Worm (Caenorhabditis elegans) whole organism, L4 larva: ENCODE results near the gene K09D9.14.
A peak's percentile ranks its signal among the peaks of the same experiment; 100 is the strongest.

Experiments used
- T20F7.1 ChIP-seq: fragments of 200-800 bp; sonication (Bioruptor generic); optimal IDR thresholded peaks from 2 replicates; lab custom pipeline; 2018; ENCODE audit warnings: mild to moderate bottlenecking, missing genetic modification characterization, missing compliant biosample characterization
- T26A8.4 ChIP-seq: fragments of 200-800 bp; sonication (Bioruptor generic); IDR thresholded peaks from 2 replicates; pipeline ENCODE4 v1.3.6; 2022; ENCODE audit warnings: missing genetic modification characterization, missing compliant biosample characterization
- Y48G9A.11 ChIP-seq: fragments of 200-800 bp; sonication (Bioruptor generic); IDR thresholded peaks from 2 replicates; pipeline ENCODE4 v1.3.6; 2022; ENCODE audit warnings: missing genetic modification reagents, missing genetic modification characterization, missing compliant biosample characterization
- Y75B8A.6 ChIP-seq: fragments of 200-800 bp; sonication (Bioruptor generic); IDR thresholded peaks from 2 replicates; pipeline ENCODE4 v1.3.6; 2022; ENCODE audit warnings: missing genetic modification reagents, missing genetic modification characterization, missing compliant biosample characterization
- ZK337.2 ChIP-seq: fragments of 200-800 bp; sonication (Bioruptor generic); IDR thresholded peaks from 2 replicates; pipeline ENCODE4 v1.3.6; 2022; ENCODE audit warnings: missing genetic modification reagents, missing genetic modification characterization, missing compliant biosample characterization
- aha-1 ChIP-seq: fragments of 150-350 bp; peaks from one replicate; lab custom pipeline; 2014; ENCODE audit warnings: missing biosample characterization, missing genetic modification characterization
- attf-4 ChIP-seq: sonication (generic microtip); optimal IDR thresholded peaks from 3 replicates; lab custom pipeline; 2017; ENCODE audit warnings: missing biosample characterization, missing genetic modification characterization
- ceh-32 ChIP-seq: sonication (generic microtip); optimal IDR thresholded peaks from 2 replicates; lab custom pipeline; 2016; ENCODE audit warnings: mild to moderate bottlenecking, missing genetic modification characterization, missing compliant biosample characterization; ENCODE audit not compliant: poor library complexity
- ceh-44 ChIP-seq: fragments of 200-800 bp; sonication (Bioruptor generic); IDR thresholded peaks from 2 replicates; pipeline ENCODE4 v1.3.6; 2022; ENCODE audit warnings: missing genetic modification reagents, missing genetic modification characterization, missing compliant biosample characterization
- ceh-82 ChIP-seq: sonication (generic microtip); optimal IDR thresholded peaks from 2 replicates; lab custom pipeline; 2017; ENCODE audit warnings: missing biosample characterization, missing genetic modification characterization
- daf-19 ChIP-seq: fragments of 200-800 bp; sonication (Bioruptor generic); conservative IDR thresholded peaks from 2 replicates; pipeline ENCODE4 v1.3.6; 2022; ENCODE audit warnings: missing genetic modification characterization, missing compliant biosample characterization
- daf-8 ChIP-seq: fragments of 200-800 bp; sonication (Bioruptor generic); IDR thresholded peaks from 2 replicates; pipeline ENCODE4 v1.3.6; 2022; ENCODE audit warnings: missing genetic modification characterization, missing compliant biosample characterization
- dmd-9 ChIP-seq: fragments of 200-800 bp; sonication (Bioruptor generic); IDR thresholded peaks from 2 replicates; pipeline ENCODE4 v1.3.6; 2022; ENCODE audit warnings: missing genetic modification reagents, missing genetic modification characterization, missing compliant biosample characterization
- egl-27 ChIP-seq: sonication (generic microtip); optimal IDR thresholded peaks from 3 replicates; lab custom pipeline; 2017; ENCODE audit warnings: missing biosample characterization, missing genetic modification reagents, missing genetic modification characterization
- egl-43 ChIP-seq: fragments of 200-800 bp; sonication (Bioruptor generic); IDR thresholded peaks from 2 replicates; pipeline ENCODE4 v1.3.6; 2022; ENCODE audit warnings: missing genetic modification reagents, missing genetic modification characterization, missing compliant biosample characterization
- fos-1 ChIP-seq: fragments of 150-350 bp; optimal IDR thresholded peaks from 2 replicates; lab custom pipeline; 2014; ENCODE audit warnings: missing biosample characterization, missing genetic modification characterization
- gei-8 ChIP-seq: fragments of 200-800 bp; sonication (Bioruptor generic); optimal IDR thresholded peaks from 2 replicates; lab custom pipeline; 2018; ENCODE audit warnings: mild to moderate bottlenecking, missing genetic modification characterization, missing compliant biosample characterization
- jun-1 ChIP-seq: fragments of 150-350 bp; optimal IDR thresholded peaks from 2 replicates; lab custom pipeline; 2014; ENCODE audit warnings: missing biosample characterization, missing genetic modification reagents, missing genetic modification characterization
- lin-15B ChIP-seq: fragments of 150-350 bp; sonication (generic microtip); optimal IDR thresholded peaks from 3 replicates; lab custom pipeline; 2014; ENCODE audit warnings: missing biosample characterization, missing genetic modification characterization
- lin-29 ChIP-seq: fragments of 200-800 bp; sonication (Bioruptor generic); IDR thresholded peaks from 2 replicates; pipeline ENCODE4 v1.3.6; 2022; ENCODE audit warnings: missing genetic modification reagents, missing genetic modification characterization, missing compliant biosample characterization
- lin-39 ChIP-seq: fragments of 150-350 bp; optimal IDR thresholded peaks from 2 replicates; lab custom pipeline; 2014; ENCODE audit warnings: missing biosample characterization, missing genetic modification reagents, missing genetic modification characterization
- mdt-29 ChIP-seq: fragments of 200-800 bp; sonication (Bioruptor generic); IDR thresholded peaks from 2 replicates; pipeline ENCODE4 v1.3.6; 2022; ENCODE audit warnings: missing genetic modification reagents, missing genetic modification characterization, missing compliant biosample characterization
- mep-1 ChIP-seq: fragments of 150-350 bp; sonication (generic microtip); optimal IDR thresholded peaks from 3 replicates; lab custom pipeline; 2014; ENCODE audit warnings: missing biosample characterization, missing genetic modification characterization
- nhr-10 ChIP-seq: fragments of 150-350 bp; optimal IDR thresholded peaks from 2 replicates; lab custom pipeline; 2014; ENCODE audit warnings: missing biosample characterization, missing genetic modification characterization
- nhr-237 ChIP-seq: sonication (generic microtip); optimal IDR thresholded peaks from 2 replicates; lab custom pipeline; 2017; ENCODE audit warnings: missing biosample characterization, missing genetic modification characterization
- nhr-25 ChIP-seq: sonication (generic microtip); optimal IDR thresholded peaks from 2 replicates; lab custom pipeline; 2017; ENCODE audit warnings: missing genetic modification characterization, mild to moderate bottlenecking, missing compliant biosample characterization, antibody characterized with exemption, moderate library complexity, borderline replicate concordance; ENCODE audit not compliant: insufficient read depth
- nhr-48 ChIP-seq: sonication (generic microtip); optimal IDR thresholded peaks from 2 replicates; lab custom pipeline; 2016; ENCODE audit warnings: mild to moderate bottlenecking, missing genetic modification characterization, missing compliant biosample characterization
- pha-4 ChIP-seq, 2 experiments: fragments of 150-350 bp in 1 of 2; fragments of 200-800 bp in 1 of 2; sonication (Bioruptor generic) in 1 of 2; IDR thresholded peaks in 1 of 2; optimal IDR thresholded peaks in 1 of 2; 2 replicates each; pipeline versions ENCODE4 v1.3.6 to Lab custom; 2014 to 2022; ENCODE audit warnings: missing genetic modification characterization in 2 of 2, missing genetic modification reagents in 2 of 2, missing biosample characterization in 1 of 2, missing compliant biosample characterization in 1 of 2
- pqm-1 ChIP-seq: sonication (generic microtip); optimal IDR thresholded peaks from 2 replicates; lab custom pipeline; 2017; ENCODE audit warnings: missing biosample characterization, missing genetic modification characterization
- skn-1 ChIP-seq: fragments of 150-350 bp; optimal IDR thresholded peaks from 2 replicates; lab custom pipeline; 2014; ENCODE audit warnings: missing biosample characterization, missing genetic modification characterization
- tra-1 ChIP-seq: fragments of 200-800 bp; sonication (Bioruptor generic); IDR thresholded peaks from 2 replicates; pipeline ENCODE4 v1.3.6; 2022; ENCODE audit warnings: missing genetic modification reagents, missing genetic modification characterization, missing compliant biosample characterization
- unc-62 ChIP-seq, 3 experiments: fragments of 150-350 bp in 1 of 3; sonication (generic microtip); optimal IDR thresholded peaks in 2 of 3; peaks in 1 of 3; 1 replicate in 1 of 3; 2 replicates in 2 of 3; lab custom pipeline; 2014 to 2017; ENCODE audit warnings: missing biosample characterization in 3 of 3, missing genetic modification characterization in 3 of 3, missing genetic modification reagents in 3 of 3, missing genotype in 1 of 3
- zfp-3 ChIP-seq: fragments of 200-800 bp; sonication (Bioruptor generic); conservative IDR thresholded peaks from 2 replicates; pipeline ENCODE4 v1.3.6; 2022; ENCODE audit warnings: missing genetic modification reagents, missing genetic modification characterization, missing compliant biosample characterization

The K09D9.14 gene

DNA sequence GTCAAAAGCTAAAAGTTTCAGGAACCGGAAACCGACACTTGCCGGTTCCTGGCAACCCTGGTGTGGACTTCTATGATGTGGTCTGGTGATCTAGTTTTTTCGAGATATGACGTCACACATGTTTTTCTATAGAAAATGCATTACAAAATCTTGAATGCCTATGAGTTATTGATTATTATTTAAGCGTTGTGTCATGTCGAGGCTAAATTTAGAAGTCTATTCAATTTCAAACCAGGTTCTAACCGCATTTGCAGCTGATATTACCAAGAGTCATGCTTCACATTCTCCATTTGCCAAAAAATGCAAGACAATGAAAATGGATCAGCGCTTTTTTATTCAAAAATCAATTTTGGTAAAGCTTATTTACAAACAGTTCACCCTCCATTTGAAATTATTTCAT lies 2.5 kb downstream of the K09D9.14 start, which contains the start of gene K09D9.3:
Gene K09D9.3, plus strand, starts transcription at position 301 of the 400 bp plus-strand sequence.
- no peak for TF ChIP-seq nhr-48 (tag; lab: Kevin White, UChicago)
- TF ChIP-seq lin-29 (GFP tag; lab: Robert Waterston, UW): no peak
- no peak for TF ChIP-seq ceh-82
- TF ChIP-seq Y75B8A.6 (GFP tag; lab: Robert Waterston, UW): no peak
- no peak for TF ChIP-seq jun-1 (tag; lab: Kevin White, UChicago)
- no peak for TF ChIP-seq mep-1 (tag; lab: Kevin White, UChicago)
- no peak for TF ChIP-seq mdt-29
- TF ChIP-seq pqm-1: no peak
- no peak for TF ChIP-seq nhr-237 (tag; lab: Kevin White, UChicago)

DNA sequence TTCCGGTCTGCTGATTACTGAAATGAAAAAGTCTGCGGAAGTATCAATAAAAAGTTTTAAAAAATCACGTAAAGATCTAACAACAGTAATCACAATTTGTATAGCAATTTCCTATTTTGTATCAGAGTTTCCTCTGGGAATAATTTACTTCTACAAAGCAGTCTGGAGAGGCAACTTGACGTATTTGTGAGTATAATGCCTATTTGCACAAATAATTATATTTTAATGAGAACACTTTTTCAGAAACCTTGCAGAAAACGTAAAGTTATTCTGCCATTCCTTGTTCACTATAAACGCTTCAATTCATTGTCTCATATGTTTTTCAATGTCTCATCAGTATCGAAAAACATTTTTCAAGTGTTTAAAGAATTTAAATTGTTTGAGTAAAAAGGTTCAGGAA lies 3.1 kb downstream of the K09D9.14 start:
- TF ChIP-seq ceh-32 (tag; lab: Kevin White, UChicago) (no peak), unc-62 (GFP tag; optimal IDR thresholded peaks at IDR 0.05 in 1 of 2; lab: Kevin White, UChicago) (peak in 1 of 2 experiments; percentile 80), unc-62 (tag; optimal IDR thresholded peaks at IDR 0.05; lab: Kevin White, UChicago) (no peak), Y48G9A.11 (GFP tag; lab: Robert Waterston, UW) (no peak)

DNA sequence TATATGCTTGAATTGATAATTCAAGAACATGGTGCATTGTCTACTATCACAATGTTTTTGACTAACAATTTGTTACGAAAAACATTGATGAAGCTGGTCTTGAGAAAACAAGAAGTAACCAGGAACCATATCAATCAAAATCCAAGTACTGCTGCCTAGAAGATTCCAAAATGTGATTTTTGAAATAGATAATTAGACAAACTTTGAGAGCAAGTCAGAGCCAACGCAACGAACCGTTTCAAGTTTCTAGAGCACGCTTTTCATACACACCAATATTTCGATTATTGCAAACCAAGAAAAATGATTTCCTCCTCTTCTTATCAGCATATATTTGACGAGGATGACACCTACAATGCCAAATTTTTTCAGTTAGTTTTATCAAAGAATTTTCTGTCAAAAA lies 4.9 kb downstream of the K09D9.14 start, which contains the start of gene srw-89:
Gene srw-89, plus strand, starts transcription at position 301 of the 400 bp plus-strand sequence.
- TF ChIP-seq gei-8: no peak
- no peak for TF ChIP-seq ceh-44 (GFP tag; lab: Robert Waterston, UW)
- TF ChIP-seq T26A8.4: no peak
- no peak for TF ChIP-seq daf-19 (GFP tag; lab: Robert Waterston, UW)
- no peak for TF ChIP-seq nhr-10 (tag; lab: Kevin White, UChicago)
- no peak for TF ChIP-seq daf-8
- TF ChIP-seq zfp-3 (GFP tag; lab: Robert Waterston, UW): no peak
- TF ChIP-seq lin-15B: no peak
- TF ChIP-seq skn-1 (tag; lab: Kevin White, UChicago): no peak
- TF ChIP-seq, all 104 proteins: peak for 0

DNA sequence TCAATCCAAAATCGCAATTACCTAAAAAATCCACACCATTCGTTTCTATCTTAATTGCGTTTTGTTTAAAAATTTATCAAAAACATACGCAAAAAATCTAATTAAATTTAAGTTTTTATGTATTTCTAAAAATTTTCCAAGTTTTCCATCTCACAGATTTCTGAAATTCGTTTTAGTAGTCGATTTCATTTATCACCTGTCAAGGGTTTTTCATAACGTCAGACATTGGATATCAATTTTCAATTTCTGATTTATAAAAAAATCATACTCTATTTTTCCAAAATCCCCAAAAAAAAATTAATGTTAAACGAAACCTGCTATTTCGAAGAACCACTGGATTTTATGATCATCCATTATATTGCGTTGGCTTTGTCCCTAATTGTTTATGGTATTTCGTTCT lies 11.5 kb downstream of the K09D9.14 start, which contains the start of gene srh-4:
Gene srh-4, plus strand, starts transcription at position 301 of the 400 bp plus-strand sequence.
- TF ChIP-seq aha-1 (tag; lab: Kevin White, UChicago): peak; percentile 3
- no peak for TF ChIP-seq egl-27 (tag; lab: Kevin White, UChicago)

DNA sequence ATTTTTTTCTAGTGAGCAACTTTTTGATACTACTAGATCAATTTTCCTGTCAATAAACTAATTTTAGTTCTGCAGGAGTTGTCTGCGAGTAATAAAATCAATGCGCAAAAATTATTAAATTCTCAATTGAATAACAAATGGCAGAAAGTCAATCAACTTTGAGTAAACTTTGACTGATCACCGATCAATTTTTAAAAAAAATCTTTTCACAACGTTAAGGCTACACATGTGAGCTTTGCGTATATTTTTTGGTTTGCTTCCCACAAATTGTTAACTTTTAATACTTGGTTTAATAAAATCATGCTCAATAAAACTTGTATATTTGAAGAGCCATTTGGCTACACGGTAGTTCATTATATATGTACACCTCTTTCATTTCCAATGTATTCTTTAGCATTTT lies 13.7 kb downstream of the K09D9.14 start, which contains the start of gene srh-7:
Gene srh-7, plus strand, starts transcription at position 301 of the 400 bp plus-strand sequence.
- TF ChIP-seq attf-4 (tag; lab: Kevin White, UChicago): no peak
- no peak for TF ChIP-seq pha-4 (GFP tag; IDR thresholded peaks at IDR 0.05; lab: Robert Waterston, UW)
- no peak for TF ChIP-seq pha-4 (tag; optimal IDR thresholded peaks at IDR 0.05; lab: Kevin White, UChicago)
- TF ChIP-seq nhr-25 (tag; lab: Kevin White, UChicago): no peak
- no peak for TF ChIP-seq egl-43 (GFP tag; lab: Robert Waterston, UW)
- no peak for TF ChIP-seq T20F7.1 (GFP tag; lab: Kevin White, UChicago)
- no peak for TF ChIP-seq ZK337.2 (GFP tag; lab: Robert Waterston, UW)

ce11 chrV:4005219-4005618 lies 16.5 kb downstream of the K09D9.14 start, which contains the start of gene srh-8:
srh-8 (plus strand) TSS chrV:4005519.
- no peak for TF ChIP-seq tra-1 (GFP tag; lab: Robert Waterston, UW)
- TF ChIP-seq aha-1 (tag; lab: Kevin White, UChicago): peak; percentile 25
- TF ChIP-seq lin-39: no peak
- TF ChIP-seq fos-1 (tag; lab: Kevin White, UChicago): no peak
- TF ChIP-seq dmd-9 (GFP tag; lab: Robert Waterston, UW): no peak
- TF ChIP-seq, all 104 proteins: peak for 1
